Worm (Caenorhabditis elegans) whole organism, L4 larva: ENCODE measurements around the gene gba-1.

Experiments
- Y48G9A.11 ChIP-seq: fragments of 200-800 bp; sonication (Bioruptor generic); IDR thresholded peaks from 2 replicates; pipeline ENCODE4 v1.3.6; 2022; ENCODE audit warnings: missing genetic modification reagents, missing genetic modification characterization, missing compliant biosample characterization
- Y75B8A.6 ChIP-seq: fragments of 200-800 bp; sonication (Bioruptor generic); IDR thresholded peaks from 2 replicates; pipeline ENCODE4 v1.3.6; 2022; ENCODE audit warnings: missing genetic modification reagents, missing genetic modification characterization, missing compliant biosample characterization
- aha-1 ChIP-seq: fragments of 150-350 bp; peaks from one replicate; lab custom pipeline; 2014; ENCODE audit warnings: missing biosample characterization, missing genetic modification characterization
- ces-1 ChIP-seq: fragments of 150-350 bp; sonication (generic microtip); optimal IDR thresholded peaks from 4 replicates; lab custom pipeline; 2014; ENCODE audit warnings: missing biosample characterization, missing genetic modification reagents, missing genetic modification characterization
- lin-1 ChIP-seq: fragments of 200-800 bp; sonication (Bioruptor generic); IDR thresholded peaks from 2 replicates; pipeline ENCODE4 v1.3.6; 2022; ENCODE audit warnings: missing genetic modification reagents, missing genetic modification characterization, missing compliant biosample characterization
- mxl-3 ChIP-seq: fragments of 200-800 bp; sonication (Bioruptor generic); optimal IDR thresholded peaks from 2 replicates; lab custom pipeline; 2018; ENCODE audit warnings: mild to moderate bottlenecking, missing genetic modification characterization, missing compliant biosample characterization
- nhr-11 ChIP-seq: fragments of 150-350 bp; optimal IDR thresholded peaks from 2 replicates; lab custom pipeline; 2014; ENCODE audit warnings: missing biosample characterization, missing genetic modification characterization
- spr-1 ChIP-seq: sonication (generic microtip); optimal IDR thresholded peaks from 2 replicates; lab custom pipeline; 2016; ENCODE audit warnings: mild to moderate bottlenecking, missing genetic modification characterization, missing compliant biosample characterization
- unc-62 ChIP-seq, 3 experiments: fragments of 150-350 bp in 1 of 3; sonication (generic microtip); optimal IDR thresholded peaks in 2 of 3; peaks in 1 of 3; 1 replicate in 1 of 3; 2 replicates in 2 of 3; lab custom pipeline; 2014 to 2017; ENCODE audit warnings: missing biosample characterization in 3 of 3, missing genetic modification characterization in 3 of 3, missing genetic modification reagents in 3 of 3, missing genotype in 1 of 3

Gene gba-1

DNA sequence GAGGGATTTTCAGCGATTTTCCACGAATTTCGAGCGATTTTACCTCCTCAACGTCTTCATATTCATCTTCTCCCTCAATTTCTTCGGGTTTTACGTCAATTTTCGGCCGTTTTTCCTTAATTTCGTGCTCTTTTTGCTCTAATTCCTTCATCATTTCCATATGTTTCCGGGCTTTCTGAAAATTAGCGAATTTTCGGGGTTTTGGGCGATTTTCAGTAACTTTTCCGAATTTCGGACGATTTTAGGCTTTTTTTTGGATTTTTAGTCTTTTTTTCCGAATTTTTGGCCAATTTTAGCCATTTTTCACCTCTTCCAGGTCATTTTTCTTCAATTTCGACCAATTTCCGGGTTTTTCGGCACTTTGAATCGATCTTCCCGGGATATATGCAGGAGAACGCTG is 53.8 kb downstream of the gba-1 start:
- TF ChIP-seq aha-1 (tag; lab: Kevin White, UChicago) (peak; percentile 92), nhr-11 (no peak), unc-62 (GFP tag; optimal IDR thresholded peaks at IDR 0.05 in 1 of 2; lab: Kevin White, UChicago) (peak in 1 of 2 experiments; percentile 7), unc-62 (tag; optimal IDR thresholded peaks at IDR 0.05; lab: Kevin White, UChicago) (no peak), Y48G9A.11 (no peak), spr-1 (no peak), lin-1 (GFP tag; lab: Robert Waterston, UW) (no peak), mxl-3 (GFP tag; lab: Kevin White, UChicago) (no peak), ces-1 (no peak), Y75B8A.6 (GFP tag; lab: Robert Waterston, UW) (no peak)
